Worm (Caenorhabditis elegans) whole organism, midembryonic: ENCODE results near the gene sna-3.

ENCODE experiments used
- flt-1 ChIP-seq: fragments of 200-800 bp; sonication (Bioruptor generic); IDR thresholded peaks from 2 replicates; pipeline ENCODE4 v1.3.6; 2022; ENCODE audit warnings: missing genetic modification characterization, missing compliant biosample characterization
- med-1 ChIP-seq: sonication (generic microtip); optimal IDR thresholded peaks from 2 replicates; lab custom pipeline; 2017; ENCODE audit warnings: missing genetic modification characterization, mild to moderate bottlenecking, missing compliant biosample characterization, antibody characterized with exemption, missing genetic modification reagents; ENCODE audit not compliant: insufficient read depth

ce11 chrIII:6177631-6178030 lies 28.4 kb downstream of the sna-3 start:
- no peak for TF ChIP-seq med-1 (GFP tag; lab: Kevin White, UChicago)
- TF ChIP-seq flt-1 (GFP tag; lab: Robert Waterston, UW): no peak
